Fruit fly (Drosophila melanogaster) whole organism, embryonic: ENCODE results near the gene mAcon1.

Experiments used
- CG10209 ChIP-seq: fragments of 200-800 bp; sonication (Bioruptor generic); optimal IDR thresholded peaks from 3 replicates; lab custom pipeline; 2017; ENCODE audit warnings: missing biosample characterization, mild to moderate bottlenecking, missing genetic modification characterization, missing genetic modification reagents
- CG11723 ChIP-seq: fragments of 200-800 bp; sonication (Bioruptor generic); optimal IDR thresholded peaks from 2 replicates; lab custom pipeline; 2017; ENCODE audit warnings: missing biosample characterization, mild to moderate bottlenecking, missing genetic modification characterization
- CG12659 ChIP-seq: fragments of 200-800 bp; sonication (Bioruptor generic); optimal IDR thresholded peaks from 3 replicates; lab custom pipeline; 2017; ENCODE audit warnings: mild to moderate bottlenecking, missing biosample characterization, missing genetic modification reagents, missing genetic modification characterization
- CG13775 ChIP-seq: fragments of 200-800 bp; sonication (Bioruptor generic); optimal IDR thresholded peaks from 3 replicates; lab custom pipeline; 2017; ENCODE audit warnings: missing biosample characterization, mild to moderate bottlenecking, missing genetic modification characterization
- CG14667 ChIP-seq: fragments of 200-800 bp; sonication (Bioruptor generic); IDR thresholded peaks from 2 replicates; pipeline ENCODE4 v1.3.6; 2022; ENCODE audit warnings: missing biosample characterization, missing genetic modification characterization
- CG14965 ChIP-seq: fragments of 200-800 bp; sonication (Bioruptor generic); optimal IDR thresholded peaks from 2 replicates; lab custom pipeline; 2016; ENCODE audit warnings: missing biosample characterization, missing genetic modification characterization, borderline replicate concordance
- CG15011 ChIP-seq: fragments of 200-800 bp; sonication (Bioruptor generic); optimal IDR thresholded peaks from 3 replicates; lab custom pipeline; 2018; ENCODE audit warnings: missing biosample characterization, mild to moderate bottlenecking, missing genetic modification characterization
- CG17612 ChIP-seq: fragments of 200-800 bp; sonication (Bioruptor generic); IDR thresholded peaks from 2 replicates; pipeline ENCODE4 v1.3.6; 2022; ENCODE audit warnings: missing biosample characterization, missing genetic modification characterization
- CG18599 ChIP-seq: fragments of 200-800 bp; sonication (Bioruptor generic); optimal IDR thresholded peaks from 3 replicates; lab custom pipeline; 2017; ENCODE audit warnings: missing biosample characterization, missing genetic modification characterization, mild to moderate bottlenecking, moderate library complexity, missing genetic modification reagents
- CG2202 ChIP-seq: fragments of 200-800 bp; sonication (Bioruptor generic); optimal IDR thresholded peaks from 2 replicates; lab custom pipeline; 2018; ENCODE audit warnings: missing biosample characterization, mild to moderate bottlenecking, missing genetic modification characterization
- CG2712 ChIP-seq: fragments of 200-800 bp; optimal IDR thresholded peaks from 3 replicates; lab custom pipeline; 2019; ENCODE audit warnings: missing biosample characterization, mild to moderate bottlenecking, missing genetic modification characterization, moderate library complexity
- CG2889 ChIP-seq: fragments of 200-800 bp; sonication (Bioruptor generic); IDR thresholded peaks from 3 replicates; pipeline ENCODE4 v1.3.6; 2022; ENCODE audit warnings: missing biosample characterization, missing genetic modification characterization
- CG32532 ChIP-seq: fragments of 200-800 bp; sonication (Bioruptor generic); IDR thresholded peaks from 2 replicates; pipeline ENCODE4 v1.3.6; 2022; ENCODE audit warnings: missing biosample characterization, missing genetic modification characterization
- CG3281 ChIP-seq: fragments of 200-800 bp; sonication (Bioruptor generic); optimal IDR thresholded peaks from 3 replicates; lab custom pipeline; 2017; ENCODE audit warnings: missing biosample characterization, mild to moderate bottlenecking, missing genetic modification characterization
- CG4360 ChIP-seq: fragments of 200-800 bp; sonication (Bioruptor generic); IDR thresholded peaks from 2 replicates; pipeline ENCODE4 v1.3.6; 2022; ENCODE audit warnings: missing biosample characterization, missing genetic modification characterization
- CG4404 ChIP-seq: fragments of 200-800 bp; sonication (Bioruptor generic); IDR thresholded peaks from 2 replicates; pipeline ENCODE4 v1.3.6; 2022; ENCODE audit warnings: missing biosample characterization, missing genetic modification characterization
- CG7372 ChIP-seq: fragments of 200-800 bp; sonication (Bioruptor generic); IDR thresholded peaks from 2 replicates; pipeline ENCODE4 v1.3.6; 2022; ENCODE audit warnings: missing biosample characterization, missing genetic modification characterization
- CG8089 ChIP-seq: fragments of 200-800 bp; sonication (Bioruptor generic); optimal IDR thresholded peaks from 3 replicates; lab custom pipeline; 2016; ENCODE audit warnings: missing biosample characterization, missing genetic modification characterization
- CG8359 ChIP-seq: fragments of 200-800 bp; sonication (Bioruptor generic); optimal IDR thresholded peaks from 2 replicates; lab custom pipeline; 2017; ENCODE audit warnings: missing biosample characterization, mild to moderate bottlenecking, missing genetic modification characterization, borderline replicate concordance
- CG9609 ChIP-seq: fragments of 200-800 bp; sonication (Bioruptor generic); optimal IDR thresholded peaks from 3 replicates; lab custom pipeline; 2016; ENCODE audit warnings: missing biosample characterization, missing genetic modification characterization
- CG9932 ChIP-seq: fragments of 200-800 bp; sonication (Bioruptor generic); IDR thresholded peaks from 2 replicates; pipeline ENCODE4 v1.3.6; 2022; ENCODE audit warnings: missing biosample characterization, missing genetic modification characterization
- Eip74EF ChIP-seq, 2 experiments: fragments of 200-800 bp in 1 of 2; fragments of >200 bp in 1 of 2; sonication (Bioruptor generic) in 1 of 2; optimal IDR thresholded peaks; 2 replicates each; lab custom pipeline; 2017 to 2019; ENCODE audit warnings: missing biosample characterization in 2 of 2, missing genetic modification characterization in 2 of 2, mild to moderate bottlenecking in 1 of 2, moderate library complexity in 1 of 2
- Fer2 ChIP-seq: fragments of 200-800 bp; sonication (Bioruptor generic); optimal IDR thresholded peaks from 2 replicates; lab custom pipeline; 2018; ENCODE audit warnings: missing biosample characterization, mild to moderate bottlenecking, missing genetic modification characterization, moderate library complexity
- H15 ChIP-seq: fragments of 200-800 bp; sonication (Bioruptor generic); IDR thresholded peaks from 3 replicates; pipeline ENCODE4 v1.3.6; 2022; ENCODE audit warnings: missing biosample characterization, missing genetic modification characterization
- HmgD ChIP-seq: fragments of 200-800 bp; sonication (Bioruptor generic); optimal IDR thresholded peaks from 3 replicates; lab custom pipeline; 2016; ENCODE audit warnings: missing biosample characterization, missing genetic modification characterization
- Kr ChIP-seq: fragments of 200-800 bp; sonication (Bioruptor generic); optimal IDR thresholded peaks from 2 replicates; lab custom pipeline; 2017; ENCODE audit warnings: missing biosample characterization, mild to moderate bottlenecking, missing genetic modification characterization
- Lim3 ChIP-seq: fragments of 200-800 bp; sonication (Bioruptor generic); IDR thresholded peaks from 2 replicates; pipeline ENCODE4 v1.3.6; 2022; ENCODE audit warnings: missing biosample characterization, missing genetic modification characterization
- MBD-R2 ChIP-seq: fragments of 200-800 bp; sonication (Bioruptor generic); IDR thresholded peaks from 2 replicates; pipeline ENCODE4 v1.3.6; 2022; ENCODE audit warnings: missing biosample characterization, missing genetic modification characterization
- Med ChIP-seq: fragments of 200-800 bp; sonication (Bioruptor generic); peaks from one replicate; lab custom pipeline; 2016; ENCODE audit warnings: missing biosample characterization, missing genetic modification characterization, mild to moderate bottlenecking, inconsistent platforms, moderate library complexity
- Opbp ChIP-seq: fragments of 200-800 bp; sonication (Bioruptor generic); IDR thresholded peaks from 3 replicates; pipeline ENCODE4 v1.3.6; 2022; ENCODE audit warnings: missing biosample characterization, missing genetic modification characterization; ENCODE audit not compliant: partially characterized antibody
- Scr ChIP-seq: fragments of 200-800 bp; sonication (Bioruptor generic); IDR thresholded peaks from 2 replicates; pipeline ENCODE4 v1.3.6; 2022; ENCODE audit warnings: missing biosample characterization, missing genetic modification characterization; ENCODE audit not compliant: partially characterized antibody
- ap ChIP-seq: fragments of 200-800 bp; sonication (Bioruptor generic); IDR thresholded peaks from 2 replicates; pipeline ENCODE4 v1.3.6; 2022; ENCODE audit warnings: missing biosample characterization, missing genetic modification characterization
- bigmax ChIP-seq: fragments of 200-800 bp; sonication (Bioruptor generic); optimal IDR thresholded peaks from 2 replicates; lab custom pipeline; 2018; ENCODE audit warnings: missing biosample characterization, mild to moderate bottlenecking, missing genetic modification characterization
- ci ChIP-seq: fragments of 200-800 bp; sonication (Bioruptor generic); IDR thresholded peaks from 3 replicates; pipeline ENCODE4 v1.3.6; 2022; ENCODE audit warnings: missing biosample characterization, missing genetic modification characterization
- disco-r ChIP-seq: fragments of 200-800 bp; sonication (Bioruptor generic); optimal IDR thresholded peaks from 2 replicates; lab custom pipeline; 2016; ENCODE audit warnings: missing biosample characterization, missing genetic modification characterization
- dm ChIP-seq: fragments of 200-800 bp; sonication (Bioruptor generic); optimal IDR thresholded peaks from 3 replicates; lab custom pipeline; 2016; ENCODE audit warnings: missing biosample characterization, missing genetic modification characterization
- dpn ChIP-seq, 2 experiments: fragments of 200-800 bp; sonication (Bioruptor generic); optimal IDR thresholded peaks; 3 replicates each; lab custom pipeline; 2016; ENCODE audit warnings: missing biosample characterization in 2 of 2, missing genetic modification characterization in 2 of 2
- esg ChIP-seq: fragments of 200-800 bp; sonication (Bioruptor generic); conservative IDR thresholded peaks from 2 replicates; pipeline ENCODE4 v1.3.6; 2022; ENCODE audit warnings: missing biosample characterization, missing genetic modification characterization
- ewg ChIP-seq: fragments of 200-800 bp; sonication (Bioruptor generic); optimal IDR thresholded peaks from 3 replicates; lab custom pipeline; 2017; ENCODE audit warnings: mild to moderate bottlenecking, missing biosample characterization, missing genetic modification reagents, missing genetic modification characterization
- fd64A ChIP-seq: fragments of 200-800 bp; sonication (Bioruptor generic); optimal IDR thresholded peaks from 3 replicates; lab custom pipeline; 2018; ENCODE audit warnings: missing biosample characterization, mild to moderate bottlenecking, missing genetic modification characterization
- ind ChIP-seq: fragments of 200-800 bp; sonication (Bioruptor generic); optimal IDR thresholded peaks from 3 replicates; lab custom pipeline; 2016; ENCODE audit warnings: missing biosample characterization, missing genetic modification characterization
- nau ChIP-seq: fragments of 200-800 bp; sonication (Bioruptor generic); optimal IDR thresholded peaks from 3 replicates; lab custom pipeline; 2017; ENCODE audit warnings: missing biosample characterization, mild to moderate bottlenecking, missing genetic modification characterization, missing genetic modification reagents
- nmo ChIP-seq: fragments of 200-800 bp; sonication (Bioruptor generic); optimal IDR thresholded peaks from 2 replicates; lab custom pipeline; 2018; ENCODE audit warnings: missing biosample characterization, mild to moderate bottlenecking, missing genetic modification characterization, moderate library complexity
- rib ChIP-seq: fragments of 200-800 bp; sonication (Bioruptor generic); IDR thresholded peaks from 2 replicates; pipeline ENCODE4 v1.3.6; 2022; ENCODE audit warnings: missing biosample characterization, missing genetic modification characterization
- ro ChIP-seq: fragments of 200-800 bp; sonication (Bioruptor generic); IDR thresholded peaks from 2 replicates; pipeline ENCODE4 v1.3.6; 2022; ENCODE audit warnings: missing biosample characterization, missing genetic modification characterization
- scrt ChIP-seq: fragments of 200-800 bp; sonication (Bioruptor generic); optimal IDR thresholded peaks from 2 replicates; lab custom pipeline; 2018; ENCODE audit warnings: missing biosample characterization, mild to moderate bottlenecking, missing genetic modification characterization, moderate library complexity
- sens ChIP-seq: fragments of 200-800 bp; sonication (Bioruptor generic); peaks from one replicate; lab custom pipeline; 2016; ENCODE audit warnings: missing biosample characterization, missing genetic modification characterization
- slbo ChIP-seq: fragments of 200-800 bp; sonication (Bioruptor generic); IDR thresholded peaks from 2 replicates; pipeline ENCODE4 v1.3.6; 2022; ENCODE audit warnings: missing biosample characterization, missing genetic modification characterization
- stwl ChIP-seq: fragments of 200-800 bp; sonication (Bioruptor generic); optimal IDR thresholded peaks from 3 replicates; lab custom pipeline; 2018; ENCODE audit warnings: missing biosample characterization, mild to moderate bottlenecking, missing genetic modification characterization, moderate library complexity
- toy ChIP-seq: fragments of 200-800 bp; sonication (Bioruptor generic); IDR thresholded peaks from 2 replicates; pipeline ENCODE4 v1.3.6; 2022; ENCODE audit warnings: missing biosample characterization, missing genetic modification characterization
- zfh1 ChIP-seq: fragments of 200-800 bp; sonication (Bioruptor generic); IDR thresholded peaks from 3 replicates; pipeline ENCODE4 v1.3.6; 2022; ENCODE audit warnings: missing biosample characterization, missing genetic modification characterization

mAcon1 gene

DNA sequence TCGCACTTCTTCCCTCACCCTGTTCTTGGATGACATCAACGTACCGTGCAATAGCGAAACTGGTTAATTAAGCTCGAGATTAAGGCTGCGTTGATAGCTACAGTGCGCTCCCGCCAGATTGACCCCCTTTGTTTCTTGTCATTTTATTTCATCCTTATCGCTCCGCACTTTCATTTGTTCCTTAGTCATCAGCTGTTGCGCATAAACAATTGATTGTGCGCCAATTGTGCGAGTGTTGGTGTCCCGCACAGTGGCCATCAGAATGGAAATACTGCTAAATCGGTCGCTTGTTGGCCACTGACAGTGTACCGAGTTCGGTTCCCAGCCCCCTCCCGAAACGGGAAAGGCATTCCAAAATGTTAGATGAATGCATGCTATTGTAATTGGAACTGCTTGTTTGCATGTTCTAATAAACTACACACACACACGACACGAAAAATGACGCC is 51.3 kb downstream of the mAcon1 start (continued):
- TF ChIP-seq H15 (GFP tag; lab: Robert Waterston, UW) (no peak), slbo (GFP tag; lab: Robert Waterston, UW) (0 out of 2 replicates have a peak, but pooled peaks have one; percentile 30), CG4360 (GFP tag; lab: Robert Waterston, UW) (0 out of 2 replicates have a peak, but pooled peaks have one; percentile 16), Scr (GFP tag; lab: Robert Waterston, UW) (no peak), CG8089 (GFP tag; lab: Kevin White, UChicago) (no peak), CG7372 (GFP tag; lab: Robert Waterston, UW) (no peak), HmgD (GFP tag; lab: Kevin White, UChicago) (no peak), MBD-R2 (0 out of 2 replicates have a peak, but pooled peaks have one; percentile 9), CG18599 (peak; percentile 52), zfh1 (GFP tag; lab: Robert Waterston, UW) (no peak), CG14965 (GFP tag; lab: Kevin White, UChicago) (no peak), Med (GFP tag; lab: Kevin White, UChicago) (peak; percentile 71), CG2889 (no peak), ap (GFP tag; lab: Robert Waterston, UW) (no peak), ci (GFP tag; lab: Robert Waterston, UW) (0 out of 3 replicates have a peak, but pooled peaks have one; percentile 17), Eip74EF (GFP tag; optimal IDR thresholded peaks at IDR 0.05; lab: Kevin White, UChicago) (no peak), CG17612 (GFP tag; lab: Robert Waterston, UW) (no peak), esg (GFP tag; lab: Robert Waterston, UW) (no peak), bigmax (GFP tag; lab: Kevin White, UChicago) (no peak), CG11723 (GFP tag; lab: Kevin White, UChicago) (no peak), nau (GFP tag; lab: Kevin White, UChicago) (no peak), CG9932 (GFP tag; lab: Robert Waterston, UW) (no peak), scrt (peak; percentile 3), ewg (no peak), nmo (GFP tag; lab: Kevin White, UChicago) (no peak), CG4404 (GFP tag; lab: Robert Waterston, UW) (no peak), CG15011 (no peak), CG2202 (tag; lab: Kevin White, UChicago) (no peak), disco-r (GFP tag; lab: Kevin White, UChicago) (no peak), CG3281 (GFP tag; lab: Kevin White, UChicago) (peak; percentile 36), CG12659 (GFP tag; lab: Kevin White, UChicago) (no peak), rib (peak; percentile 17; the same call in 1 of the 2 replicates), dpn (GFP tag; optimal IDR thresholded peaks at IDR 0.05; lab: Kevin White, UChicago) (no peak), CG10209 (GFP tag; lab: Kevin White, UChicago) (no peak), Opbp (GFP tag; lab: Robert Waterston, UW) (no peak), CG8359 (GFP tag; lab: Kevin White, UChicago) (no peak), dm (GFP tag; lab: Kevin White, UChicago) (no peak), CG2712 (tag; lab: Kevin White, UChicago) (no peak), ind (GFP tag; lab: Kevin White, UChicago) (no peak), Fer2 (tag; lab: Kevin White, UChicago) (no peak), stwl (tag; lab: Kevin White, UChicago) (no peak), toy (GFP tag; lab: Robert Waterston, UW) (no peak), fd64A (GFP tag; lab: Kevin White, UChicago) (no peak), ro (GFP tag; lab: Robert Waterston, UW) (no peak), CG32532 (GFP tag; lab: Robert Waterston, UW) (no peak), Kr (GFP tag; lab: Kevin White, UChicago) (no peak), CG9609 (GFP tag; lab: Kevin White, UChicago) (no peak), Lim3 (GFP tag; lab: Robert Waterston, UW) (no peak), CG13775 (GFP tag; lab: Kevin White, UChicago) (no peak), sens (GFP tag; lab: Kevin White, UChicago) (peak; percentile 70), CG14667 (GFP tag; lab: Robert Waterston, UW) (no peak)
